Worm (Caenorhabditis elegans): ENCODE data around the gene ssq-1.

Gene ssq-1

ce11 chrIV:9850931-9851330 lies 1.4 kb upstream of the ssq-1 start, which contains the start of gene ssp-10 (continued):
- no peak for TF ChIP-seq ztf-26 (tag; optimal IDR thresholded peaks at IDR 0.05)

- TF ChIP-seq C17E4.6 (GFP tag; IDR thresholded peaks at IDR 0.05), result no peak
- TF ChIP-seq Y56A3A.18 (GFP tag; IDR thresholded peaks at IDR 0.05), result 0 out of 2 replicates have a peak, but pooled peaks have one; percentile 20
- TF ChIP-seq zfh-2 (GFP tag; conservative IDR thresholded peaks at IDR 0.05), result peak; percentile 76
- TF ChIP-seq hlh-26 (GFP tag; conservative IDR thresholded peaks at IDR 0.05), result 0 out of 2 replicates have a peak, but pooled peaks have one; percentile 24
- no peak for TF ChIP-seq nhr-27 (tag; optimal IDR thresholded peaks at IDR 0.05)
- TF ChIP-seq mcd-1 (GFP tag; IDR thresholded peaks at IDR 0.05), result 0 out of 2 replicates have a peak, but pooled peaks have one; percentile 5
- 0 out of 2 replicates have a peak, but pooled peaks have one; percentile 9 for TF ChIP-seq nhr-120 (GFP tag; IDR thresholded peaks at IDR 0.05)
- 0 out of 2 replicates have a peak, but pooled peaks have one; percentile 2 for TF ChIP-seq madf-3 (GFP tag; IDR thresholded peaks at IDR 0.05)
- no peak for TF ChIP-seq pha-4 (tag; optimal IDR thresholded peaks at IDR 0.05)
- TF ChIP-seq egrh-3 (GFP tag; IDR thresholded peaks at IDR 0.05), result peak; percentile 73
- no peak for TF ChIP-seq chd-7 (tag; optimal IDR thresholded peaks at IDR 0.05)
These were observed 592 bp downstream of the ssq-1 start for ce11 chrIV:9852818-9853466.

ce11 chrIV:9854952-9855351 lies 2.6 kb downstream of the ssq-1 start:
- TF ChIP-seq pbrm-1 (GFP tag; IDR thresholded peaks at IDR 0.05), result no peak
- TF ChIP-seq nhr-80 (tag; optimal IDR thresholded peaks at IDR 0.05), result peak; percentile 28

ce11 chrIV:9855712-9856111 lies 3.4 kb downstream of the ssq-1 start, which contains the start of gene K07F5.12:
Gene K07F5.12, plus strand, starts transcription at chrIV:9856012.
- TF ChIP-seq ekl-4 (GFP tag; IDR thresholded peaks at IDR 0.05) (no peak), gei-17 (GFP tag; optimal IDR thresholded peaks at IDR 0.05) (no peak), snpc-4 (GFP tag; optimal IDR thresholded peaks at IDR 0.05) (no peak), snpc-4 (tag; optimal IDR thresholded peaks at IDR 0.05) (no peak), madf-6 (GFP tag; IDR thresholded peaks at IDR 0.05) (no peak), mes-4 (tag; optimal IDR thresholded peaks at IDR 0.05) (no peak), F37B4.10 (GFP tag; IDR thresholded peaks at IDR 0.05) (no peak), attf-5 (GFP tag; optimal IDR thresholded peaks at IDR 0.05) (no peak), Y53F4B.3 (GFP tag; IDR thresholded peaks at IDR 0.05) (no peak), ztf-18 (tag; optimal IDR thresholded peaks at IDR 0.05) (no peak), die-1 (tag; optimal IDR thresholded peaks at IDR 0.05) (no peak), hmg-1.2 (GFP tag; IDR thresholded peaks at IDR 0.05) (no peak), T07F8.4 (tag; optimal IDR thresholded peaks at IDR 0.05) (no peak), lin-26 (GFP tag; IDR thresholded peaks at IDR 0.05) (no peak)

- TF ChIP-seq die-1 (tag; optimal IDR thresholded peaks at IDR 0.05), result no peak
- no peak for TF ChIP-seq snpc-3.4 (tag; optimal IDR thresholded peaks at IDR 0.05)
- TF ChIP-seq ceh-100 (GFP tag; IDR thresholded peaks at IDR 0.05), result peak; percentile 83
- TF ChIP-seq tlf-1 (GFP tag; optimal IDR thresholded peaks at IDR 0.05), result no peak
- TF ChIP-seq ceh-79 (tag; optimal IDR thresholded peaks at IDR 0.05), result no peak
- peak; percentile 63 for TF ChIP-seq attf-5 (GFP tag; optimal IDR thresholded peaks at IDR 0.05)
- no peak for TF ChIP-seq T26A5.8 (tag; optimal IDR thresholded peaks at IDR 0.05)
- peak; percentile 9 for TF ChIP-seq ceh-27 (GFP tag; optimal IDR thresholded peaks at IDR 0.05)
- TF ChIP-seq mcd-1 (GFP tag; IDR thresholded peaks at IDR 0.05), result peak; percentile 69
- TF ChIP-seq nhr-90 (tag; optimal IDR thresholded peaks at IDR 0.05), result no peak
- TF ChIP-seq D2030.7 (GFP tag; IDR thresholded peaks at IDR 0.05), result peak; percentile 22; the same call in 1 of the 2 replicates
- peak; percentile 18 for TF ChIP-seq F23B12.7 (tag; optimal IDR thresholded peaks at IDR 0.05; ENCODE audit: insufficient read depth)
- TF ChIP-seq tbp1 (GFP tag; optimal IDR thresholded peaks at IDR 0.05), result no peak
- no peak for TF ChIP-seq rpc-1 (optimal IDR thresholded peaks at IDR 0.05)
- no peak for TF ChIP-seq rpc-1 (tag; optimal IDR thresholded peaks at IDR 0.05)
- no peak for TF ChIP-seq snpc-4 (GFP tag; optimal IDR thresholded peaks at IDR 0.05)
- peak in 1 of 4 experiments; percentile 7 for TF ChIP-seq snpc-4 (tag; optimal IDR thresholded peaks at IDR 0.05)
- TF ChIP-seq K11D2.4 (GFP tag; IDR thresholded peaks at IDR 0.05), result no peak
- TF ChIP-seq mes-4 (tag; optimal IDR thresholded peaks at IDR 0.05), result no peak
- peak; percentile 20 for TF ChIP-seq nhr-80 (tag; optimal IDR thresholded peaks at IDR 0.05)
These were observed 5.7 kb downstream of the ssq-1 start, which contains the start of gene npp-1 for ce11 chrIV:9857952-9858488. Gene npp-1, plus strand, starts transcription at chrIV:9858488.

Data from whole organism, young adult.